Fruit fly (Drosophila melanogaster): ENCODE data around the gene CG18809.

Gene CG18809

dm6 chrX:19717988-19718973, 25.9 kb downstream of the CG18809 start, which contains the start of gene CG12531:
TSS of gene CG12531 (plus strand) at chrX:19718923.
- TF ChIP-seq noc (tag; optimal IDR thresholded peaks at IDR 0.05): no peak

dm6 chrX:19717041-19717440, 27.1 kb downstream of the CG18809 start:
- no peak for TF ChIP-seq noc (tag; optimal IDR thresholded peaks at IDR 0.05)

dm6 chrX:19716325-19716917, 27.7 kb downstream of the CG18809 start:
- no peak for TF ChIP-seq noc (tag; optimal IDR thresholded peaks at IDR 0.05)

- TF ChIP-seq noc (tag; optimal IDR thresholded peaks at IDR 0.05): no peak
Observed at dm6 chrX:19714816-19715215, 29.3 kb downstream of the CG18809 start.

- TF ChIP-seq noc (tag; optimal IDR thresholded peaks at IDR 0.05): no peak
Observed at dm6 chrX:19712898-19713627, 31.1 kb downstream of the CG18809 start, which contains the start of gene meso18E. TSS of gene meso18E (minus strand) at chrX:19713045.

dm6 chrX:19711936-19712335, 32.2 kb downstream of the CG18809 start:
- no peak for TF ChIP-seq noc (tag; optimal IDR thresholded peaks at IDR 0.05)

dm6 chrX:19704083-19704482, 40.1 kb downstream of the CG18809 start, which contains the start of the genes CG14230 and CG14232:
TSS of gene CG14230 (plus strand) at chrX:19704176.
TSS of gene CG14232 (minus strand) at chrX:19704259.
- peak; percentile 16 for TF ChIP-seq noc (tag; optimal IDR thresholded peaks at IDR 0.05)

dm6 chrX:19701611-19702010, 42.5 kb downstream of the CG18809 start, which contains the start of gene Tcs4:
TSS of gene Tcs4 (minus strand) at chrX:19701755.
- no peak for TF ChIP-seq noc (tag; optimal IDR thresholded peaks at IDR 0.05)

DNA sequence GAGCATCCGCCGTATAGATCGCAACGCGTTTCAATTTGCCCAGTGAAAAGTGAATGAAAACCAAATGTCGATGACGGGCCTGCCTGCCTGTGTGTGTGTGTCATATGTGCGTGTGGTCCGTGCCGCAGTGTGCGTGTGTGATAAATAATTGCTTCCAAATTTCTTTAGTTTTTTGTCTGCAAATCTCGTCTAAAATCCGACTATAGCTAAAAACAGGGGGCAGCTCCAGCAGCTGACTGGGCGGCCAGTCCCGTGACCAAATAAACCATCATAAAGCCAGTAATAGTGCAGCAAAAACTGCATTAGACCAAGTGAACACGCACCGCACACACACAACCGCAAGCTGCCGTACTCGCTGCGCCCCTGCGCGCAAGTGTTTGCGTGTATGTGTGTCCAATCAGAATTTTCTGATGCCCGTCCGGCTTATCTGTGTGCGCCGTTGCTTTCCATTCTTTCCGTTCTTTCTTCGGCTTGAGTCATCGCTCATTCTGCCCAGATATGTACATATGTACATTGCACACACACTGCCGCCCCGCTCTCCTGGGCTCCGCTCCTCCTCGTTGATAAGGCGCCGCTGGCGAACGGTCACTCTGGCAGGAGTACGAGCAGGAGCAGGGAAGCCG, 46.8 kb downstream of the CG18809 start:
- no peak for TF ChIP-seq noc (tag; optimal IDR thresholded peaks at IDR 0.05)

DNA sequence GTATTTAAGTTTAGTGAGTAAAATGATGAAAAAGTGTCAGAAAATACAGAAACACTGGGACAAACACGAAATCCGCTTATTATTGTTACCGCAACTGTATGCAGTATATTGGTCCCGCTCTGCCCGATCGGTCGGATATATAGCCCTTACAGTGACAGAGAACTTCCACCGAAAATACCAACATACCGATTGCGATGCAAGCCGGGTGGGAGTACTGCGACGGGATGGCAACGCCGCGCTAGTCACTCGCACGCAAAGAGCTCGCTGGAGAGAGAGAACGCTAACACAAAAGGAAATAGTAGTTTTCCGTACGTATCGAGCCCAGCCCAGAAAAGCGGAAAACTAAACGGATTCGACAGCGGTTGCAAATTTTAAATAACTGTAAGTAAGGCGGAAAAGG, 47.3 kb downstream of the CG18809 start, which contains the start of gene Cdc42:
Cdc42 (plus strand) TSS at position 247 of the 400 bp plus-strand sequence.
- no peak for TF ChIP-seq noc (tag; optimal IDR thresholded peaks at IDR 0.05)

- TF ChIP-seq noc (tag; optimal IDR thresholded peaks at IDR 0.05): no peak
Observed at dm6 chrX:19694792-19695558, 49.2 kb downstream of the CG18809 start, which contains the start of gene CG14229. TSS of gene CG14229 (minus strand) at chrX:19695250.

dm6 chrX:19692951-19693698, 51.0 kb downstream of the CG18809 start, which contains the start of gene Mer:
TSS of gene Mer (minus strand) at chrX:19693500.
- TF ChIP-seq noc (tag; optimal IDR thresholded peaks at IDR 0.05): peak; percentile 77

Data from whole organism, larva.